Worm (Caenorhabditis elegans) whole organism, dauer: Measurements from ENCODE around the gene rnp-1.

Experiments used
- unc-62 ChIP-seq: sonication (generic microtip); optimal IDR thresholded peaks from 2 replicates; lab custom pipeline; 2017; ENCODE audit warnings: missing biosample characterization, missing genetic modification reagents, missing genetic modification characterization

The rnp-1 gene

ce11 chrV:12187344-12187743 is 4.7 kb upstream of the rnp-1 start, which contains the start of gene ZK863.8:
TSS of gene ZK863.8 (minus strand) at chrV:12187516.
- no peak for TF ChIP-seq unc-62 (GFP tag; lab: Kevin White, UChicago)

ce11 chrV:12188830-12189229 is 3.2 kb upstream of the rnp-1 start:
- no peak for TF ChIP-seq unc-62 (GFP tag; lab: Kevin White, UChicago)

ce11 chrV:12190943-12191569 is 1.0 kb upstream of the rnp-1 start, which contains the start of gene dpy-30:
TSS of gene dpy-30 (plus strand) at chrV:12191519.
- TF ChIP-seq unc-62 (GFP tag; lab: Kevin White, UChicago), result no peak

ce11 chrV:12194275-12194674 is 2.2 kb downstream of the rnp-1 start, which contains the start of gene ogdh-2:
TSS of gene ogdh-2 (plus strand) at chrV:12194507.
- TF ChIP-seq unc-62 (GFP tag; lab: Kevin White, UChicago), result no peak

ce11 chrV:12195845-12196244 is 3.8 kb downstream of the rnp-1 start, which contains the start of gene ZK836.3:
TSS of gene ZK836.3 (minus strand) at chrV:12195945.
- TF ChIP-seq unc-62 (GFP tag; lab: Kevin White, UChicago), result no peak

- no peak for TF ChIP-seq unc-62 (GFP tag; lab: Kevin White, UChicago)
These were observed 4.6 kb downstream of the rnp-1 start for ce11 chrV:12196659-12197058.

- no peak for TF ChIP-seq unc-62 (GFP tag; lab: Kevin White, UChicago)
These were observed 5.7 kb downstream of the rnp-1 start for ce11 chrV:12197748-12198147.

- TF ChIP-seq unc-62 (GFP tag; lab: Kevin White, UChicago), result no peak
These were observed 6.5 kb downstream of the rnp-1 start, which contains the start of gene lon-3 for ce11 chrV:12198545-12198944. TSS of gene lon-3 (minus strand) at chrV:12198645.

- no peak for TF ChIP-seq unc-62 (GFP tag; lab: Kevin White, UChicago)
These were observed 7.4 kb downstream of the rnp-1 start for ce11 chrV:12199474-12199873.

ce11 chrV:12208678-12209077 is 16.6 kb downstream of the rnp-1 start:
- no peak for TF ChIP-seq unc-62 (GFP tag; lab: Kevin White, UChicago)

ce11 chrV:12209951-12210350 is 17.9 kb downstream of the rnp-1 start:
- TF ChIP-seq unc-62 (GFP tag; lab: Kevin White, UChicago), result no peak

ce11 chrV:12211090-12211489 is 19.0 kb downstream of the rnp-1 start:
- TF ChIP-seq unc-62 (GFP tag; lab: Kevin White, UChicago), result no peak

ce11 chrV:12213027-12213426 is 21.0 kb downstream of the rnp-1 start, which contains the start of gene vab-8:
TSS of gene vab-8 (plus strand) at chrV:12213327.
- TF ChIP-seq unc-62 (GFP tag; lab: Kevin White, UChicago), result no peak

- no peak for TF ChIP-seq unc-62 (GFP tag; lab: Kevin White, UChicago)
These were observed 41.4 kb downstream of the rnp-1 start for ce11 chrV:12233425-12233824.

- no peak for TF ChIP-seq unc-62 (GFP tag; lab: Kevin White, UChicago)
These were observed 42.4 kb downstream of the rnp-1 start, which contains the start of gene myo-3 for ce11 chrV:12234293-12235004. TSS of gene myo-3 (minus strand) at chrV:12234343.

- TF ChIP-seq unc-62 (GFP tag; lab: Kevin White, UChicago), result no peak
These were observed 43.4 kb downstream of the rnp-1 start for ce11 chrV:12235502-12235901.
